Fruit fly (Drosophila melanogaster): ENCODE measurements around the gene CG9701.

CG9701 gene

dm6 chr3L:16779704-16780173, 46.4 kb downstream of the CG9701 start, which contains the start of the genes mus302 and CG9705 (continued):
- TF ChIP-seq Jra (GFP tag; optimal IDR thresholded peaks at IDR 0.05) (no peak), Hnf4 (GFP tag; optimal IDR thresholded peaks at IDR 0.05) (no peak), sv (GFP tag; optimal IDR thresholded peaks at IDR 0.05) (peak; percentile 26), Myc (optimal IDR thresholded peaks at IDR 0.05) (peak; percentile 14), Hr78 (GFP tag; optimal IDR thresholded peaks at IDR 0.05) (no peak)

dm6 chr3L:16780317-16780716, 47.0 kb downstream of the CG9701 start:
- TF ChIP-seq Rel (GFP tag; optimal IDR thresholded peaks at IDR 0.05) (no peak), Rel (tag; optimal IDR thresholded peaks at IDR 0.05) (peak; percentile 95), Jra (GFP tag; optimal IDR thresholded peaks at IDR 0.05) (no peak)

- TF ChIP-seq usp (GFP tag; optimal IDR thresholded peaks at IDR 0.05) = no peak
- no peak for TF ChIP-seq Myc (optimal IDR thresholded peaks at IDR 0.05)
- TF ChIP-seq Hnf4 (GFP tag; optimal IDR thresholded peaks at IDR 0.05) = no peak
- TF ChIP-seq Rel (GFP tag; optimal IDR thresholded peaks at IDR 0.05) = no peak
- TF ChIP-seq Rel (tag; optimal IDR thresholded peaks at IDR 0.05) = peak; percentile 90
- no peak for TF ChIP-seq br (GFP tag; optimal IDR thresholded peaks at IDR 0.05)
- no peak for TF ChIP-seq brk (GFP tag; optimal IDR thresholded peaks at IDR 0.05)
- peak; percentile 1 for TF ChIP-seq dsf (GFP tag; optimal IDR thresholded peaks at IDR 0.05; ENCODE audit: borderline replicate concordance)
- no peak for TF ChIP-seq N (GFP tag; optimal IDR thresholded peaks at IDR 0.05)
- peak; percentile 67 for TF ChIP-seq Jra (GFP tag; optimal IDR thresholded peaks at IDR 0.05)
- no peak for TF ChIP-seq dmrt93B (GFP tag; optimal IDR thresholded peaks at IDR 0.05)
- TF ChIP-seq Hr78 (GFP tag; optimal IDR thresholded peaks at IDR 0.05) = no peak
- TF ChIP-seq sv (GFP tag; optimal IDR thresholded peaks at IDR 0.05) = no peak
- TF ChIP-seq Dfd (GFP tag; optimal IDR thresholded peaks at IDR 0.05) = no peak
- TF ChIP-seq tai (GFP tag; optimal IDR thresholded peaks at IDR 0.05) = no peak
- TF ChIP-seq woc (GFP tag; optimal IDR thresholded peaks at IDR 0.05) = peak; percentile 78
- peak; percentile 76 for TF ChIP-seq Hr83 (GFP tag; optimal IDR thresholded peaks at IDR 0.05; ENCODE audit: poor library complexity, severe bottlenecking)
- TF ChIP-seq sage (GFP tag; optimal IDR thresholded peaks at IDR 0.05) = peak; percentile 79
- peak; percentile 94 for TF ChIP-seq h (GFP tag; optimal IDR thresholded peaks at IDR 0.05)
- no peak for TF ChIP-seq pan (optimal IDR thresholded peaks at IDR 0.05)
- peak; percentile 81 for TF ChIP-seq psq (GFP tag; optimal IDR thresholded peaks at IDR 0.05)
- peak; percentile 85 for TF ChIP-seq Sp1 (GFP tag; optimal IDR thresholded peaks at IDR 0.05)
- TF ChIP-seq CG32264 (GFP tag; optimal IDR thresholded peaks at IDR 0.05) = peak; percentile 60
- TF ChIP-seq foxo (GFP tag; optimal IDR thresholded peaks at IDR 0.05) = peak; percentile 41 to 93
- TF ChIP-seq Mio (GFP tag; optimal IDR thresholded peaks at IDR 0.05) = no peak
- no peak for TF ChIP-seq GATAd (GFP tag; optimal IDR thresholded peaks at IDR 0.05)
- TF ChIP-seq HLH106 (tag; optimal IDR thresholded peaks at IDR 0.05) = peak; percentile 80
- TF ChIP-seq lola (GFP tag; optimal IDR thresholded peaks at IDR 0.05) = no peak
- peak; percentile 92 for TF ChIP-seq rgr (GFP tag; optimal IDR thresholded peaks at IDR 0.05)
- TF ChIP-seq Vsx2 (GFP tag; optimal IDR thresholded peaks at IDR 0.05; ENCODE audit: partially characterized antibody) = no peak
- no peak for TF ChIP-seq dl (GFP tag; optimal IDR thresholded peaks at IDR 0.05; ENCODE audit: insufficient read depth in 1 of 2, partially characterized antibody in 2 of 2)
- TF ChIP-seq ey (GFP tag; optimal IDR thresholded peaks at IDR 0.05) = peak; percentile 89
- TF ChIP-seq OdsH (GFP tag; optimal IDR thresholded peaks at IDR 0.05) = peak; percentile 93
- no peak for TF ChIP-seq Dif (GFP tag; optimal IDR thresholded peaks at IDR 0.05; ENCODE audit: partially characterized antibody)
- TF ChIP-seq fru (GFP tag; optimal IDR thresholded peaks at IDR 0.05) = peak; percentile 92
- TF ChIP-seq Abd-B (GFP tag; optimal IDR thresholded peaks at IDR 0.05) = no peak
- peak; percentile 67 for TF ChIP-seq CG9705 (GFP tag; optimal IDR thresholded peaks at IDR 0.05)
- no peak for TF ChIP-seq jim (GFP tag; optimal IDR thresholded peaks at IDR 0.05)
- TF ChIP-seq CrebA (GFP tag; optimal IDR thresholded peaks at IDR 0.05; ENCODE audit: borderline replicate concordance) = no peak
Measured at dm6 chr3L:16782218-16782763, 48.9 kb downstream of the CG9701 start.

Data from whole organism, wandering third instar larva.